Worm (Caenorhabditis elegans) whole organism, L1 larva: ENCODE measurements around the gene arrd-16.

Experiments
- ama-1 ChIP-seq: fragments of 150-350 bp; optimal IDR thresholded peaks from 2 replicates; lab custom pipeline; 2014
- fkh-10 ChIP-seq: sonication (generic microtip); optimal IDR thresholded peaks from 2 replicates; lab custom pipeline; 2017; ENCODE audit warnings: missing biosample characterization, missing genetic modification reagents, missing genetic modification characterization
- lin-35 ChIP-seq, 2 experiments: fragments of 150-350 bp; optimal IDR thresholded peaks; 2 replicates each; lab custom pipeline; 2014; ENCODE audit warnings: missing biosample characterization in 2 of 2, missing genetic modification characterization in 2 of 2, missing genetic modification reagents in 2 of 2
- nhr-237 ChIP-seq: fragments of 150-350 bp; optimal IDR thresholded peaks from 2 replicates; lab custom pipeline; 2014; ENCODE audit warnings: missing biosample characterization, missing genetic modification characterization
- nhr-28 ChIP-seq: fragments of 150-350 bp; optimal IDR thresholded peaks from 2 replicates; lab custom pipeline; 2014; ENCODE audit warnings: missing biosample characterization, missing genetic modification characterization
- pax-3 ChIP-seq: fragments of 200-800 bp; sonication (Bioruptor generic); optimal IDR thresholded peaks from 2 replicates; lab custom pipeline; 2018; ENCODE audit warnings: mild to moderate bottlenecking, missing genetic modification characterization, moderate library complexity, missing compliant biosample characterization
- unc-98 ChIP-seq: fragments of 200-800 bp; sonication (Bioruptor generic); IDR thresholded peaks from 2 replicates; pipeline ENCODE4 v1.3.6; 2022; ENCODE audit warnings: missing genetic modification characterization, missing compliant biosample characterization
- zag-1 ChIP-seq: fragments of 150-350 bp; optimal IDR thresholded peaks from 2 replicates; lab custom pipeline; 2014; ENCODE audit warnings: missing biosample characterization, missing genetic modification characterization

DNA sequence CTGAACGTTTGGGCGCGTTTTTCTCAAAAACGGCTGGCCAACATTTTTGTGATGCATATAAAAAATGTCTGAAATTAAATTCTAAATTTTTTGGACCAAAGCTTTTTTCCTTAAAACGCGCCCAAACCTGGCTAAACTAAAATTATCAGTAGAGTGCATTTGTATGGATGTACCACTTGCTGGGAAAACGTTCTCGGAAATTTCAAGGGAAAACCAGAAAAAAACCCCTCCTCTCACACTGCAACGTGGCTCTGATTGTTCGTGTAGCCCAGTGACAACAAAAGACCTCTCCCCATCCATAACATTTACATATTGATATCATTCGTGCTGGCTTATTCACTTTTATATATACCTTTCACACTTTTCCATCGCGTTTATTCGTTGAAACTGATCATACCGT lies 15.7 kb upstream of the arrd-16 start, which contains the start of gene Y49E10.29:
- TF ChIP-seq lin-35 (GFP tag; optimal IDR thresholded peaks at IDR 0.05; lab: Kevin White, UChicago) (no peak), nhr-28 (tag; lab: Kevin White, UChicago) (no peak), unc-98 (GFP tag; lab: Robert Waterston, UW) (no peak), zag-1 (tag; lab: Kevin White, UChicago) (no peak), fkh-10 (no peak), ama-1 (no peak), nhr-237 (tag; lab: Kevin White, UChicago) (no peak), pax-3 (no peak)
